Worm (Caenorhabditis elegans) whole organism, young adult: Measurements from ENCODE around the gene evl-18.

Source experiments
- B0019.2 ChIP-seq: fragments of 200-800 bp; sonication (Bioruptor generic); conservative IDR thresholded peaks from 2 replicates; pipeline ENCODE4 v1.3.6; 2022; ENCODE audit warnings: missing genetic modification reagents, missing genetic modification characterization, missing compliant biosample characterization
- B0261.1 ChIP-seq: sonication (generic microtip); optimal IDR thresholded peaks from 2 replicates; lab custom pipeline; 2016; ENCODE audit warnings: mild to moderate bottlenecking, missing genetic modification characterization, moderate library complexity, missing compliant biosample characterization
- B0336.3 ChIP-seq: fragments of 200-800 bp; sonication (Bioruptor generic); IDR thresholded peaks from 2 replicates; pipeline ENCODE4 v1.3.6; 2022; ENCODE audit warnings: missing genetic modification characterization, missing compliant biosample characterization
- C17E4.6 ChIP-seq: fragments of 200-800 bp; sonication (Bioruptor generic); IDR thresholded peaks from 2 replicates; pipeline ENCODE4 v1.3.6; 2022; ENCODE audit warnings: missing genetic modification reagents, missing genetic modification characterization, missing compliant biosample characterization
- F57A8.1 ChIP-seq: fragments of 200-800 bp; sonication (Bioruptor generic); optimal IDR thresholded peaks from 2 replicates; lab custom pipeline; 2018; ENCODE audit warnings: mild to moderate bottlenecking, missing genetic modification characterization, moderate library complexity, missing compliant biosample characterization
- K11D2.4 ChIP-seq: fragments of 200-800 bp; sonication (Bioruptor generic); IDR thresholded peaks from 2 replicates; pipeline ENCODE4 v1.3.6; 2022; ENCODE audit warnings: missing genetic modification reagents, missing genetic modification characterization, missing compliant biosample characterization
- T07F8.4 ChIP-seq: sonication (generic microtip); optimal IDR thresholded peaks from 2 replicates; lab custom pipeline; 2016; ENCODE audit warnings: mild to moderate bottlenecking, missing genetic modification characterization, moderate library complexity, missing compliant biosample characterization
- Y56A3A.18 ChIP-seq: fragments of 200-800 bp; sonication (Bioruptor generic); IDR thresholded peaks from 2 replicates; pipeline ENCODE4 v1.3.6; 2022; ENCODE audit warnings: missing genetic modification reagents, missing genetic modification characterization, missing compliant biosample characterization
- aptf-2 ChIP-seq: fragments of 200-800 bp; sonication (Bioruptor generic); conservative IDR thresholded peaks from 2 replicates; pipeline ENCODE4 v1.3.6; 2022; ENCODE audit warnings: missing genetic modification reagents, missing genetic modification characterization, missing compliant biosample characterization
- attf-3 ChIP-seq: fragments of 200-800 bp; sonication (Bioruptor generic); conservative IDR thresholded peaks from 2 replicates; pipeline ENCODE4 v1.3.6; 2022; ENCODE audit warnings: missing genetic modification reagents, missing genetic modification characterization, missing compliant biosample characterization
- attf-6 ChIP-seq: fragments of 200-800 bp; sonication (Bioruptor generic); IDR thresholded peaks from 2 replicates; pipeline ENCODE4 v1.3.6; 2022; ENCODE audit warnings: missing genetic modification reagents, missing genetic modification characterization, missing compliant biosample characterization
- ceh-100 ChIP-seq: fragments of 200-800 bp; sonication (Bioruptor generic); IDR thresholded peaks from 2 replicates; pipeline ENCODE4 v1.3.6; 2022; ENCODE audit warnings: missing genetic modification reagents, missing genetic modification characterization, missing compliant biosample characterization
- ceh-27 ChIP-seq: fragments of 200-800 bp; sonication (Bioruptor generic); optimal IDR thresholded peaks from 2 replicates; lab custom pipeline; 2018; ENCODE audit warnings: mild to moderate bottlenecking, missing genetic modification characterization, moderate library complexity, missing compliant biosample characterization
- ceh-91 ChIP-seq: fragments of 200-800 bp; sonication (Bioruptor generic); IDR thresholded peaks from 2 replicates; pipeline ENCODE4 v1.3.6; 2022; ENCODE audit warnings: missing genetic modification reagents, missing genetic modification characterization, missing compliant biosample characterization
- egl-18 ChIP-seq: fragments of 200-800 bp; sonication (Bioruptor generic); IDR thresholded peaks from 2 replicates; pipeline ENCODE4 v1.3.6; 2022; ENCODE audit warnings: missing genetic modification reagents, missing genetic modification characterization, missing compliant biosample characterization
- egrh-3 ChIP-seq: fragments of 200-800 bp; sonication (Bioruptor generic); IDR thresholded peaks from 2 replicates; pipeline ENCODE4 v1.3.6; 2022; ENCODE audit warnings: missing genetic modification reagents, missing genetic modification characterization, missing compliant biosample characterization
- him-1 ChIP-seq: sonication (generic microtip); optimal IDR thresholded peaks from 2 replicates; lab custom pipeline; 2016; ENCODE audit warnings: missing genotype, missing genetic modification reagents, missing genetic modification characterization, missing compliant biosample characterization
- hmg-1.2 ChIP-seq: fragments of 200-800 bp; sonication (Bioruptor generic); IDR thresholded peaks from 2 replicates; pipeline ENCODE4 v1.3.6; 2022; ENCODE audit warnings: missing genetic modification reagents, missing genetic modification characterization, missing compliant biosample characterization
- hmg-20 ChIP-seq: fragments of 200-800 bp; sonication (Bioruptor generic); IDR thresholded peaks from 2 replicates; pipeline ENCODE4 v1.3.6; 2022; ENCODE audit warnings: missing genetic modification reagents, missing genetic modification characterization, missing compliant biosample characterization
- hsf-1 ChIP-seq: fragments of 200-800 bp; sonication (Bioruptor generic); IDR thresholded peaks from 2 replicates; pipeline ENCODE4 v1.3.6; 2022; ENCODE audit warnings: missing genetic modification reagents, missing genetic modification characterization, missing compliant biosample characterization
- let-607 ChIP-seq, 2 experiments: fragments of 200-800 bp in 1 of 2; sonication (Bioruptor generic) in 1 of 2; sonication (generic microtip) in 1 of 2; optimal IDR thresholded peaks; 2 replicates each; lab custom pipeline; 2016 to 2018; ENCODE audit warnings: mild to moderate bottlenecking in 2 of 2, missing compliant biosample characterization in 2 of 2, missing genetic modification characterization in 2 of 2, moderate library complexity in 2 of 2, missing genotype in 1 of 2
- lin-40 ChIP-seq: sonication (generic microtip); optimal IDR thresholded peaks from 2 replicates; lab custom pipeline; 2016; ENCODE audit warnings: missing genetic modification characterization, mild to moderate bottlenecking, missing compliant biosample characterization, missing genotype, missing genetic modification reagents
- lir-1 ChIP-seq: fragments of 200-800 bp; sonication (Bioruptor generic); conservative IDR thresholded peaks from 2 replicates; pipeline ENCODE4 v1.3.6; 2022; ENCODE audit warnings: missing genetic modification reagents, missing genetic modification characterization, missing compliant biosample characterization
- mcd-1 ChIP-seq: fragments of 200-800 bp; sonication (Bioruptor generic); IDR thresholded peaks from 2 replicates; pipeline ENCODE4 v1.3.6; 2022; ENCODE audit warnings: missing genetic modification reagents, missing genetic modification characterization, missing compliant biosample characterization
- nfya-1 ChIP-seq: sonication (generic microtip); optimal IDR thresholded peaks from 2 replicates; lab custom pipeline; 2017; ENCODE audit warnings: antibody characterized with exemption, missing compliant biosample characterization, missing genetic modification characterization, borderline replicate concordance; ENCODE audit not compliant: insufficient read depth
- nfyb-1 ChIP-seq: fragments of 200-800 bp; sonication (Bioruptor generic); IDR thresholded peaks from 2 replicates; pipeline ENCODE4 v1.3.6; 2022; ENCODE audit warnings: missing genetic modification reagents, missing genetic modification characterization, missing compliant biosample characterization
- nhr-120 ChIP-seq: fragments of 200-800 bp; sonication (Bioruptor generic); IDR thresholded peaks from 2 replicates; pipeline ENCODE4 v1.3.6; 2022; ENCODE audit warnings: missing genetic modification characterization, missing compliant biosample characterization
- rec-8 ChIP-seq, 2 experiments: sonication (generic microtip); optimal IDR thresholded peaks; 2 replicates each; lab custom pipeline; 2016; ENCODE audit warnings: mild to moderate bottlenecking in 2 of 2, missing genetic modification characterization in 2 of 2, missing genetic modification reagents in 2 of 2, missing genotype in 2 of 2, missing biosample characterization in 1 of 2, missing compliant biosample characterization in 1 of 2, moderate library complexity in 1 of 2
- snpc-1.1 ChIP-seq: sonication (generic microtip); optimal IDR thresholded peaks from 2 replicates; lab custom pipeline; 2017; ENCODE audit warnings: missing genetic modification characterization, mild to moderate bottlenecking, missing compliant biosample characterization, antibody characterized with exemption, moderate library complexity, missing genotype, missing genetic modification reagents; ENCODE audit not compliant: insufficient read depth
- unc-62 ChIP-seq: fragments of 150-350 bp; optimal IDR thresholded peaks from 2 replicates; lab custom pipeline; 2014; ENCODE audit warnings: missing biosample characterization, missing genetic modification reagents, missing genetic modification characterization
- xnd-1 ChIP-seq: sonication (generic microtip); optimal IDR thresholded peaks from 2 replicates; lab custom pipeline; 2016; ENCODE audit warnings: missing genotype, missing genetic modification reagents, missing genetic modification characterization, missing compliant biosample characterization
- zfh-2 ChIP-seq: fragments of 200-800 bp; sonication (Bioruptor generic); conservative IDR thresholded peaks from 2 replicates; pipeline ENCODE4 v1.3.6; 2022; ENCODE audit warnings: missing genetic modification reagents, missing genetic modification characterization, missing compliant biosample characterization
- ztf-18 ChIP-seq: sonication (generic microtip); optimal IDR thresholded peaks from 2 replicates; lab custom pipeline; 2016; ENCODE audit warnings: missing genotype, mild to moderate bottlenecking, missing genetic modification characterization, missing compliant biosample characterization
- ztf-3 ChIP-seq: fragments of 200-800 bp; sonication (Bioruptor generic); optimal IDR thresholded peaks from 2 replicates; lab custom pipeline; 2018; ENCODE audit warnings: mild to moderate bottlenecking, missing genetic modification characterization, missing compliant biosample characterization

The evl-18 gene

ce11 chrIII:3697181-3697580, 37.7 kb downstream of the evl-18 start:
- TF ChIP-seq ztf-18 (tag; lab: Kevin White, UChicago) (peak; percentile 58), hmg-1.2 (GFP tag; lab: Robert Waterston, UW) (peak; percentile 41), mcd-1 (GFP tag; lab: Robert Waterston, UW) (peak; percentile 72), hsf-1 (GFP tag; lab: Robert Waterston, UW) (peak; percentile 90)

- TF ChIP-seq C17E4.6 (peak; percentile 55; the same call in 1 of the 2 replicates), K11D2.4 (peak; percentile 81), egrh-3 (GFP tag; lab: Robert Waterston, UW) (peak; percentile 50; the same call in 1 of the 2 replicates), ceh-91 (GFP tag; lab: Robert Waterston, UW) (peak; percentile 50; the same call in 1 of the 2 replicates), nfyb-1 (peak; percentile 78), lin-40 (peak; percentile 31), Y56A3A.18 (GFP tag; lab: Robert Waterston, UW) (0 out of 2 replicates have a peak, but pooled peaks have one; percentile 28), attf-3 (GFP tag; lab: Robert Waterston, UW) (0 out of 2 replicates have a peak, but pooled peaks have one; percentile 31), hmg-1.2 (GFP tag; lab: Robert Waterston, UW) (peak; percentile 93), lir-1 (GFP tag; lab: Robert Waterston, UW) (0 out of 2 replicates have a peak, but pooled peaks have one; percentile 27), ztf-18 (tag; lab: Kevin White, UChicago) (peak; percentile 88), mcd-1 (GFP tag; lab: Robert Waterston, UW) (peak; percentile 92), let-607 (tag; optimal IDR thresholded peaks at IDR 0.05; lab: Kevin White, UChicago) (peak in 1 of 2 experiments; percentile 46), ceh-100 (GFP tag; lab: Robert Waterston, UW) (peak; percentile 62)
These were observed 39.4 kb downstream of the evl-18 start for ce11 chrIII:3695398-3695797.

- TF ChIP-seq hmg-20 (GFP tag; lab: Robert Waterston, UW), result no peak
- TF ChIP-seq lir-1 (GFP tag; lab: Robert Waterston, UW), result no peak
- TF ChIP-seq ceh-27, result no peak
- TF ChIP-seq snpc-1.1, result no peak
- no peak for TF ChIP-seq him-1
- no peak for TF ChIP-seq B0261.1 (tag; lab: Kevin White, UChicago)
- TF ChIP-seq ztf-18 (tag; lab: Kevin White, UChicago), result no peak
- no peak for TF ChIP-seq zfh-2 (GFP tag; lab: Robert Waterston, UW)
- no peak for TF ChIP-seq aptf-2
- TF ChIP-seq nfya-1 (tag; lab: Kevin White, UChicago), result no peak
- no peak for TF ChIP-seq rec-8 (tag; optimal IDR thresholded peaks at IDR 0.05; lab: Kevin White, UChicago)
These were observed 40.3 kb downstream of the evl-18 start, which contains the start of gene npr-15 for ce11 chrIII:3694572-3694971. Gene npr-15 (minus strand): TSS chrIII:3694672.

ce11 chrIII:3692516-3692915, 42.3 kb downstream of the evl-18 start:
- TF ChIP-seq unc-62 (GFP tag; lab: Kevin White, UChicago), result no peak
- no peak for TF ChIP-seq F57A8.1
- no peak for TF ChIP-seq T07F8.4
- no peak for TF ChIP-seq ztf-3 (GFP tag; lab: Kevin White, UChicago)
- no peak for TF ChIP-seq attf-6
- no peak for TF ChIP-seq K11D2.4
- TF ChIP-seq egl-18 (GFP tag; lab: Robert Waterston, UW), result no peak
- TF ChIP-seq B0336.3 (GFP tag; lab: Robert Waterston, UW), result no peak
- TF ChIP-seq nfya-1 (tag; lab: Kevin White, UChicago), result no peak
- no peak for TF ChIP-seq xnd-1 (tag; lab: Kevin White, UChicago)
- TF ChIP-seq lin-40, result no peak
- no peak for TF ChIP-seq ceh-100 (GFP tag; lab: Robert Waterston, UW)
- TF ChIP-seq B0019.2 (GFP tag; lab: Robert Waterston, UW), result no peak
- no peak for TF ChIP-seq nhr-120 (GFP tag; lab: Robert Waterston, UW)
